Worm (Caenorhabditis elegans): ENCODE data around the gene sft-4.

The sft-4 gene

DNA sequence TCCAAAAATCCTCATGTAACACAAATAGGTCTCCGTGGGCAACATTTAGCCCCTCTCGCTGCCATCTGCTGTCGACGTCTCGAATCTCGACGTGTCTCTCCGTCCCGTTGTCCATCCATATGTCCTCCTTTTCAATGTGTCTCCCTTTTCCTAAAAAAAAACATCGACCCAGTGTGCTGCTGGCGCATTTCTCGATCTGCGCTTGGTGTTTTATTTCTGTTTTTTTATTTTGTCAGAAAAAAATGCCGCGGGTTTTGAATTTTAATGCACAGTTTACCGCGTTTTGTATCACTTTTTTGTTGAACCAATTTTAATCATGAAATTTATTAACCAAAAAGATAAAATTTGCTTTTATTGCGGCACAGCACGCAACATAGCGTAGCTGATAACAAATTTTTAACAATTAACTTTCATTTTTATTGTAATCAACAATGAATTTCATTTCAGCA, 4.7 kb downstream of the sft-4 start (continued):
- no peak for TF ChIP-seq mdt-29 (GFP tag; IDR thresholded peaks at IDR 0.05)
- peak; percentile 54 for TF ChIP-seq F37D6.2 (tag; optimal IDR thresholded peaks at IDR 0.05)
- no peak for TF ChIP-seq F44E2.7 (GFP tag; IDR thresholded peaks at IDR 0.05)
- no peak for TF ChIP-seq F10B5.3 (tag; optimal IDR thresholded peaks at IDR 0.05)
- no peak for TF ChIP-seq cey-2 (tag; optimal IDR thresholded peaks at IDR 0.05; ENCODE audit: borderline replicate concordance, insufficient read depth)
- peak; percentile 71 for TF ChIP-seq dpl-1 (GFP tag; optimal IDR thresholded peaks at IDR 0.05)
- TF ChIP-seq ceh-32 (tag; optimal IDR thresholded peaks at IDR 0.05; ENCODE audit: poor library complexity): no peak
- no peak for TF ChIP-seq snpc-4 (tag; optimal IDR thresholded peaks at IDR 0.05)
- TF ChIP-seq sdz-12 (GFP tag; optimal IDR thresholded peaks at IDR 0.05): no peak
- TF ChIP-seq aha-1 (tag): peak; percentile 35
- TF ChIP-seq dmd-9 (GFP tag; IDR thresholded peaks at IDR 0.05): no peak
- no peak for TF ChIP-seq egl-43 (GFP tag; IDR thresholded peaks at IDR 0.05)
- no peak for TF ChIP-seq nhr-42 (GFP tag; IDR thresholded peaks at IDR 0.05)
- peak; percentile 63 for TF ChIP-seq nhr-28 (tag; optimal IDR thresholded peaks at IDR 0.05)
- peak; percentile 76 for TF ChIP-seq nhr-77 (tag; optimal IDR thresholded peaks at IDR 0.05)
- no peak for TF ChIP-seq nhr-237 (tag; optimal IDR thresholded peaks at IDR 0.05)
- TF ChIP-seq dmd-8 (GFP tag; IDR thresholded peaks at IDR 0.05): no peak
- peak in 1 of 2 experiments; percentile 93 for TF ChIP-seq unc-62 (GFP tag; optimal IDR thresholded peaks at IDR 0.05 in 1 of 2)
- TF ChIP-seq unc-62 (tag; optimal IDR thresholded peaks at IDR 0.05): no peak
- TF ChIP-seq skn-1 (tag; optimal IDR thresholded peaks at IDR 0.05): no peak
- TF ChIP-seq dmd-6 (GFP tag; IDR thresholded peaks at IDR 0.05): peak; percentile 60
- TF ChIP-seq lsy-2 (tag; optimal IDR thresholded peaks at IDR 0.05): peak in 1 of 2 experiments; percentile 85

DNA sequence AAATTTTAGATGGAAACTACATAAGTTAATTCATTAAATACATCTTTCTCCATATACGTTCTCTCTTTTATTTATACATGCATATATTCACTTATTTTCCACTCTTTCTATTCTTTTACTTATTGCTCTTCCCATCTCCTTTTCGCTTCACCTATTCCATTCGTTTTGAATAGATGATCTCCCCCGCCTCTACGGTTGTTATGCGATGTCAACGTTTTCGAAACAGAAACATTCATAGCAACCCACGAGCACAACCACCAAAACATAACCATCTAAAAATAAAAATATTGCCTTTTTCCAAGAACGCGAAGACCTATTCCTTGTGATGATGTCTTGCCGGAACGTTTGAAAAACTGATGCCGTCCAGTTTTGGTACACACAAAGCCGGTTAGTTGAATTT, 7.1 kb downstream of the sft-4 start, which contains the start of gene sym-3:
TSS of gene sym-3 (plus strand) at position 301 of the 400 bp plus-strand sequence.
- TF ChIP-seq lin-15B (tag; optimal IDR thresholded peaks at IDR 0.05) (no peak), aha-1 (tag) (peak; percentile 63), R02D3.7 (tag; optimal IDR thresholded peaks at IDR 0.05) (no peak), ceh-62 (tag; optimal IDR thresholded peaks at IDR 0.05) (no peak)

DNA sequence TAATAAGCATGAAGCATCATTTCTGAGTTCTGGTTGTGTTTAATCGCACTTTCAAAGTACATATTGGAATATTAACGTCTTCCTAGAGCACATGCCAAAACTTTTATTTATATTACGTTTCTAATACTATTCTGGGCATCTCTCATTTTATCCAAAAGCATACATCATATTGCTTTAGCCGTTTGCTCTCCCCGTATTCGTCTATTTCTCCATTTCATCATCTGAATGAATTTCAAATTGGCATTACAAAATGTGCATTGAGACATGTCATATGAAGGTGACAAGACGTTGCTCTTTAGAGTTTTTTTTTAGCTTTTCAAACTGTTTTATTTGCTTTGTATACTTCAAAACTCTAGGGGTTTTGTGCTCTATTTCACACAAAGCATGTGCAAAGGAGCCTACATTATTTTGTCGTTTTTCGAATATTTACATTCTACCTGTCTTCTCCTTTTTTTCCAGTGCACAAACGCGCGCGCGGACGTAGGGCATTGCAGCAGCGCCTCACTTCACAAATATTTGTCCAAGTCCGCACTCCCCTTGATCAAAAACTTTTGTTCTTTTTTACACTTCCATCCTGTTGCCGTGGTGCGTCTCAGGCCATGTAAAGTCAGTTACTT, 7.9 kb downstream of the sft-4 start:
- no peak for TF ChIP-seq lir-3 (tag; optimal IDR thresholded peaks at IDR 0.05)
- TF ChIP-seq arid-1 (GFP tag; conservative IDR thresholded peaks at IDR 0.05): no peak
- peak; percentile 49; the same call in 1 of the 2 replicates for TF ChIP-seq pha-4 (GFP tag; IDR thresholded peaks at IDR 0.05)
- no peak for TF ChIP-seq pha-4 (tag; optimal IDR thresholded peaks at IDR 0.05)
- TF ChIP-seq mes-2 (tag; optimal IDR thresholded peaks at IDR 0.05; ENCODE audit: poor library complexity, severe bottlenecking): no peak
- TF ChIP-seq aha-1 (tag): peak; percentile 61

ce11 chrX:5770648-5771047, 9.9 kb downstream of the sft-4 start, which contains the start of gene C54H2.4:
Gene C54H2.4, minus strand, starts transcription at chrX:5770748.
- TF ChIP-seq ama-1 (optimal IDR thresholded peaks at IDR 0.05) (no peak), lin-15B (tag; optimal IDR thresholded peaks at IDR 0.05) (no peak)

DNA sequence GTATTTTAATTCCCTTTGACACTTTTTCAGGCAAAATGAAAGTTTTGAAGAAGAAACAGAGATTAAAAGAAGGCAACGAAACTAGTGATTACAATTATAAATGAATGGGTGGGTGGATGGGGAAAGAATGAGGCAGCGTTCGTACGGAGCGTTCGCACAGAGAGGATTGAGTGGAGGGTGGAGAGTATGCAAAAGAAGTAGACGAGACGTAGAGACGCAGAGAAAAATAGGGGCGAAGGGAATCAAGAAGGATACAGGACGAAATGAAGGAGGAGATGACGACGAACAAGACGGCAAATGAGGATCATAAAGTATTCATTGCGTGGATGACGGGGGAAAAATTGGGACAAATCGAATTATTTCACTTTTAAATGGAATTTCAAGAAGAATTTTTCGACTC, 15.8 kb downstream of the sft-4 start:
- TF ChIP-seq zfp-2 (tag; optimal IDR thresholded peaks at IDR 0.05) (no peak), zag-1 (tag; optimal IDR thresholded peaks at IDR 0.05) (no peak), F37D6.2 (tag; optimal IDR thresholded peaks at IDR 0.05) (no peak), fkh-10 (GFP tag; optimal IDR thresholded peaks at IDR 0.05) (no peak), zip-2 (tag; optimal IDR thresholded peaks at IDR 0.05) (no peak), nhr-42 (GFP tag; IDR thresholded peaks at IDR 0.05) (no peak), madf-5 (GFP tag; IDR thresholded peaks at IDR 0.05) (no peak), lin-13 (GFP tag; optimal IDR thresholded peaks at IDR 0.05) (no peak), pha-4 (GFP tag; IDR thresholded peaks at IDR 0.05) (no peak), pha-4 (tag; optimal IDR thresholded peaks at IDR 0.05) (no peak), F49E8.2 (tag; optimal IDR thresholded peaks at IDR 0.05; ENCODE audit: borderline replicate concordance) (no peak), mxl-2 (GFP tag; conservative IDR thresholded peaks at IDR 0.05) (no peak), nhr-41 (GFP tag; IDR thresholded peaks at IDR 0.05) (no peak), mxl-3 (GFP tag; optimal IDR thresholded peaks at IDR 0.05) (no peak), nhr-28 (tag; optimal IDR thresholded peaks at IDR 0.05) (no peak), dve-1 (tag; optimal IDR thresholded peaks at IDR 0.05; ENCODE audit: insufficient read depth) (peak; percentile 8), gei-8 (GFP tag; optimal IDR thresholded peaks at IDR 0.05) (no peak), rbr-2 (tag; optimal IDR thresholded peaks at IDR 0.05) (peak; percentile 14), ztf-7 (tag; optimal IDR thresholded peaks at IDR 0.05) (no peak)
